Worm (Caenorhabditis elegans) whole organism, mixed stage, embryonic: ENCODE data around the gene F53F1.2.

Source experiments
- M03D4.4 ChIP-seq: sonication (generic microtip); optimal IDR thresholded peaks from 2 replicates; lab custom pipeline; 2017; ENCODE audit warnings: mild to moderate bottlenecking, missing genetic modification characterization, missing compliant biosample characterization
- bed-3 ChIP-seq: fragments of 200-800 bp; sonication (Bioruptor generic); optimal IDR thresholded peaks from 3 replicates; lab custom pipeline; 2018; ENCODE audit warnings: mild to moderate bottlenecking, missing genetic modification characterization, moderate library complexity, missing compliant biosample characterization
- blmp-1 ChIP-seq: fragments of 150-350 bp; optimal IDR thresholded peaks from 2 replicates; lab custom pipeline; 2014; ENCODE audit warnings: missing biosample characterization, missing genetic modification characterization
- ceh-39 ChIP-seq: fragments of 150-350 bp; optimal IDR thresholded peaks from 2 replicates; lab custom pipeline; 2014; ENCODE audit warnings: missing biosample characterization, missing genetic modification characterization
- ceh-43 ChIP-seq: fragments of 200-800 bp; sonication (Bioruptor generic); optimal IDR thresholded peaks from 2 replicates; lab custom pipeline; 2018; ENCODE audit warnings: mild to moderate bottlenecking, missing genetic modification characterization, moderate library complexity, missing compliant biosample characterization
- ceh-83 ChIP-seq: fragments of 200-800 bp; sonication (Bioruptor generic); optimal IDR thresholded peaks from 2 replicates; lab custom pipeline; 2018; ENCODE audit warnings: mild to moderate bottlenecking, missing genetic modification characterization, missing compliant biosample characterization
- ces-1 ChIP-seq: fragments of 150-350 bp; optimal IDR thresholded peaks from 2 replicates; lab custom pipeline; 2014; ENCODE audit warnings: missing biosample characterization, missing genetic modification reagents, missing genetic modification characterization
- cnd-1 ChIP-seq: fragments of 200-800 bp; sonication (Bioruptor generic); optimal IDR thresholded peaks from 2 replicates; lab custom pipeline; 2018; ENCODE audit warnings: mild to moderate bottlenecking, missing genetic modification characterization, missing compliant biosample characterization
- drap-1 ChIP-seq: fragments of 200-800 bp; sonication (Bioruptor generic); optimal IDR thresholded peaks from 3 replicates; lab custom pipeline; 2018; ENCODE audit warnings: mild to moderate bottlenecking, missing genetic modification characterization, missing compliant biosample characterization
- elt-1 ChIP-seq: sonication (generic microtip); optimal IDR thresholded peaks from 2 replicates; lab custom pipeline; 2017; ENCODE audit warnings: missing genetic modification characterization, mild to moderate bottlenecking, missing compliant biosample characterization, antibody characterized with exemption, moderate library complexity, borderline replicate concordance; ENCODE audit not compliant: insufficient read depth
- elt-3 ChIP-seq: fragments of 150-350 bp; optimal IDR thresholded peaks from 2 replicates; lab custom pipeline; 2014; ENCODE audit warnings: missing biosample characterization, missing genetic modification characterization
- flh-1 ChIP-seq: fragments of 200-800 bp; sonication (Bioruptor generic); optimal IDR thresholded peaks from 2 replicates; lab custom pipeline; 2018; ENCODE audit warnings: mild to moderate bottlenecking, missing genetic modification characterization, moderate library complexity, missing compliant biosample characterization
- ham-2 ChIP-seq: fragments of 200-800 bp; sonication (Bioruptor generic); optimal IDR thresholded peaks from 2 replicates; lab custom pipeline; 2018; ENCODE audit warnings: mild to moderate bottlenecking, missing genetic modification characterization, missing compliant biosample characterization
- hlh-1 ChIP-seq: fragments of 150-350 bp; optimal IDR thresholded peaks from 2 replicates; lab custom pipeline; 2014; ENCODE audit warnings: missing biosample characterization, missing genetic modification reagents, missing genetic modification characterization
- lin-13 ChIP-seq: fragments of 150-350 bp; optimal IDR thresholded peaks from 2 replicates; lab custom pipeline; 2014; ENCODE audit warnings: missing biosample characterization, missing genetic modification characterization
- lin-32 ChIP-seq: fragments of 200-800 bp; sonication (Bioruptor generic); optimal IDR thresholded peaks from 2 replicates; lab custom pipeline; 2018; ENCODE audit warnings: mild to moderate bottlenecking, missing genetic modification characterization, missing compliant biosample characterization
- lsy-2 ChIP-seq: fragments of 150-350 bp; optimal IDR thresholded peaks from 2 replicates; lab custom pipeline; 2014; ENCODE audit warnings: missing biosample characterization, missing genetic modification characterization
- mab-5 ChIP-seq: fragments of 150-350 bp; optimal IDR thresholded peaks from 2 replicates; lab custom pipeline; 2014; ENCODE audit warnings: missing biosample characterization, missing genetic modification characterization
- mep-1 ChIP-seq: fragments of 150-350 bp; optimal IDR thresholded peaks from 2 replicates; lab custom pipeline; 2017; ENCODE audit warnings: missing biosample characterization, missing genetic modification reagents, missing genetic modification characterization, inconsistent platforms
- mls-2 ChIP-seq: sonication (generic microtip); optimal IDR thresholded peaks from 2 replicates; lab custom pipeline; 2016; ENCODE audit warnings: mild to moderate bottlenecking, missing genetic modification characterization, moderate library complexity, missing compliant biosample characterization
- nhr-12 ChIP-seq: fragments of 150-350 bp; optimal IDR thresholded peaks from 2 replicates; lab custom pipeline; 2014; ENCODE audit warnings: missing biosample characterization, missing genetic modification characterization
- nhr-2 ChIP-seq: fragments of 150-350 bp; optimal IDR thresholded peaks from 2 replicates; lab custom pipeline; 2014; ENCODE audit warnings: missing biosample characterization, missing genetic modification characterization
- nhr-237 ChIP-seq: fragments of 150-350 bp; optimal IDR thresholded peaks from 2 replicates; lab custom pipeline; 2014; ENCODE audit warnings: missing biosample characterization, missing genetic modification characterization
- nhr-28 ChIP-seq: fragments of 150-350 bp; optimal IDR thresholded peaks from 2 replicates; lab custom pipeline; 2014; ENCODE audit warnings: missing biosample characterization, missing genetic modification characterization
- nhr-76 ChIP-seq: sonication (generic microtip); optimal IDR thresholded peaks from 2 replicates; lab custom pipeline; 2017; ENCODE audit warnings: missing biosample characterization, missing genetic modification characterization
- pha-4 ChIP-seq: fragments of 150-350 bp; optimal IDR thresholded peaks from 2 replicates; lab custom pipeline; 2018; ENCODE audit warnings: missing biosample characterization, missing genetic modification reagents, missing genetic modification characterization
- sem-2 ChIP-seq: fragments of 200-800 bp; sonication (Bioruptor generic); optimal IDR thresholded peaks from 2 replicates; lab custom pipeline; 2018; ENCODE audit warnings: mild to moderate bottlenecking, missing genetic modification characterization, missing compliant biosample characterization
- snpc-4 ChIP-seq: fragments of 150-350 bp; optimal IDR thresholded peaks from 2 replicates; lab custom pipeline; 2014; ENCODE audit warnings: missing biosample characterization, missing genetic modification characterization
- sptf-1 ChIP-seq: sonication (generic microtip); optimal IDR thresholded peaks from 2 replicates; lab custom pipeline; 2017; ENCODE audit warnings: mild to moderate bottlenecking, missing genetic modification characterization, moderate library complexity, missing compliant biosample characterization
- tbx-8 ChIP-seq: fragments of 200-800 bp; sonication (Bioruptor generic); optimal IDR thresholded peaks from 2 replicates; lab custom pipeline; 2018; ENCODE audit warnings: mild to moderate bottlenecking, missing genetic modification characterization, moderate library complexity, missing compliant biosample characterization
- unc-120 ChIP-seq: sonication (generic microtip); optimal IDR thresholded peaks from 2 replicates; lab custom pipeline; 2017; ENCODE audit warnings: missing genetic modification characterization, missing compliant biosample characterization; ENCODE audit not compliant: poor library complexity, severe bottlenecking
- unc-39 ChIP-seq: fragments of 150-350 bp; optimal IDR thresholded peaks from 2 replicates; lab custom pipeline; 2014; ENCODE audit warnings: missing biosample characterization, missing genetic modification characterization
- unc-62 ChIP-seq: fragments of 150-350 bp; optimal IDR thresholded peaks from 2 replicates; lab custom pipeline; 2014; ENCODE audit warnings: missing biosample characterization, missing genetic modification reagents, missing genetic modification characterization
- zip-8 ChIP-seq: fragments of 150-350 bp; optimal IDR thresholded peaks from 2 replicates; lab custom pipeline; 2014; ENCODE audit warnings: missing biosample characterization, missing genetic modification characterization
- ztf-11 ChIP-seq: fragments of 150-350 bp; optimal IDR thresholded peaks from 2 replicates; lab custom pipeline; 2014; ENCODE audit warnings: missing biosample characterization, missing genetic modification characterization

F53F1.2 gene

DNA sequence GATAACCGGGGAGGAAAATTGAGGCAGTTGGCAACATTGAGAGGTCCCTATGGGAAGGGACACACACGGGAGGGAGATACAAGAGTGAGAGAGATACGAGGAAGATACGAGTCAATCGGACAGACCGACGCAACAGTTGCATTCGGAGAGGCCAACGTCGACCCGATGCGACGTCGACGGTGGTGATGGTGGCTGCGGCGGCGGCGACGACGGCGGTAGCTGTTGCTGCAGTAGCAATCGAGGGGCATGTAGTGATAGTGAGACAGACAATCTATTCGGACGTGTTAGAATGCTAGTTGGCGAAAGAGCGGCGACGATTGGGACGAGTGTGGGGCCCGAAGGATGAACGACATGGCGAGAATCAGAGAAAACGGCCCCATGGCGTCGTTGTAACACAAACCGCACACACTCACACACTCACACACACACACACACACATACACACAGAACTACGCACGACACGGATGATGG, 13.2 kb upstream of the F53F1.2 start:
- TF ChIP-seq cnd-1 (tag; lab: Kevin White, UChicago) (peak; percentile 42), unc-62 (GFP tag; lab: Kevin White, UChicago) (peak; percentile 17), M03D4.4 (tag; lab: Kevin White, UChicago) (peak; percentile 52), unc-39 (tag; lab: Kevin White, UChicago) (no peak), snpc-4 (tag; lab: Kevin White, UChicago) (no peak), blmp-1 (tag; lab: Kevin White, UChicago) (no peak), elt-1 (tag; lab: Kevin White, UChicago) (peak; percentile 32), zip-8 (tag; lab: Kevin White, UChicago) (peak; percentile 8), mep-1 (tag; lab: Kevin White, UChicago) (no peak), ceh-83 (no peak), lin-32 (no peak), ceh-39 (tag; lab: Kevin White, UChicago) (no peak), bed-3 (GFP tag; lab: Kevin White, UChicago) (no peak), lin-13 (tag; lab: Kevin White, UChicago) (no peak), tbx-8 (GFP tag; lab: Kevin White, UChicago) (no peak), ztf-11 (tag; lab: Kevin White, UChicago) (no peak), ceh-43 (no peak), nhr-76 (tag; lab: Kevin White, UChicago) (no peak), ces-1 (GFP tag; lab: Kevin White, UChicago) (peak; percentile 12), mls-2 (tag; lab: Kevin White, UChicago) (no peak), drap-1 (GFP tag; lab: Kevin White, UChicago) (peak; percentile 19), unc-120 (tag; lab: Kevin White, UChicago) (peak; percentile 91), nhr-2 (tag; lab: Kevin White, UChicago) (no peak), mab-5 (tag; lab: Kevin White, UChicago) (no peak), nhr-28 (tag; lab: Kevin White, UChicago) (no peak), flh-1 (GFP tag; lab: Kevin White, UChicago) (peak; percentile 39), lsy-2 (no peak), elt-3 (tag; lab: Kevin White, UChicago) (no peak), ham-2 (peak; percentile 61), sem-2 (GFP tag; lab: Kevin White, UChicago) (no peak), hlh-1 (tag; lab: Kevin White, UChicago) (peak; percentile 86), sptf-1 (tag; lab: Kevin White, UChicago) (peak; percentile 46), pha-4 (tag; lab: Kevin White, UChicago) (no peak), nhr-12 (tag; lab: Kevin White, UChicago) (no peak), nhr-237 (no peak)

DNA sequence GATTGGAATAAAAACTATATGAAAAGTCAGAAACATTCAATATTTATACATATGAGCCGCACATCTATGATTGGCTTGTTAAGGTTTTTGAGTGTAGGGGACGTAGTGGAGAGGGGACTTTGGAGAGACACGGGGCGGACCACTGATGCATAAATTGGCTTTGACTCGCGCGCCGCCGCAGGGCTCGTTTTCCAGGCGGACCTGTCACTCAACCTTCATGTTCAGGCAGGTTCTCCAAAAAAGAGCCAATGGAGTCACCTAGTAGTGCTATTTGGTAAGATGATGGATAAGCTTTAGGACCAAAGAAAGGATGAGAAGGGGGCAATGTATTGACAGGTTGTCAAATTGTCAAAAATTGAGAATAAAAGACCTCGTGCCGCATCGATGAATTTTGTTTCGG, 11.6 kb upstream of the F53F1.2 start:
- TF ChIP-seq sptf-1 (tag; lab: Kevin White, UChicago) (peak; percentile 2), unc-62 (GFP tag; lab: Kevin White, UChicago) (peak; percentile 64), ces-1 (GFP tag; lab: Kevin White, UChicago) (peak; percentile 12), ham-2 (no peak)

- TF ChIP-seq pha-4 (tag; lab: Kevin White, UChicago) (no peak), lin-32 (no peak), ceh-39 (tag; lab: Kevin White, UChicago) (no peak), drap-1 (GFP tag; lab: Kevin White, UChicago) (peak; percentile 51), flh-1 (GFP tag; lab: Kevin White, UChicago) (no peak), unc-62 (GFP tag; lab: Kevin White, UChicago) (peak; percentile 15), elt-1 (tag; lab: Kevin White, UChicago) (no peak), unc-39 (tag; lab: Kevin White, UChicago) (no peak), cnd-1 (tag; lab: Kevin White, UChicago) (peak; percentile 49), snpc-4 (tag; lab: Kevin White, UChicago) (no peak), ham-2 (peak; percentile 27), ztf-11 (tag; lab: Kevin White, UChicago) (no peak), M03D4.4 (tag; lab: Kevin White, UChicago) (peak; percentile 66), sem-2 (GFP tag; lab: Kevin White, UChicago) (no peak), bed-3 (GFP tag; lab: Kevin White, UChicago) (no peak), nhr-237 (no peak), nhr-12 (tag; lab: Kevin White, UChicago) (no peak), elt-3 (tag; lab: Kevin White, UChicago) (no peak), ceh-83 (no peak), mep-1 (tag; lab: Kevin White, UChicago) (peak; percentile 55), lin-13 (tag; lab: Kevin White, UChicago) (no peak), mab-5 (tag; lab: Kevin White, UChicago) (no peak), zip-8 (tag; lab: Kevin White, UChicago) (no peak), nhr-28 (tag; lab: Kevin White, UChicago) (no peak), tbx-8 (GFP tag; lab: Kevin White, UChicago) (peak; percentile 45), nhr-76 (tag; lab: Kevin White, UChicago) (no peak), sptf-1 (tag; lab: Kevin White, UChicago) (peak; percentile 81), blmp-1 (tag; lab: Kevin White, UChicago) (no peak), ceh-43 (no peak), lsy-2 (no peak), nhr-2 (tag; lab: Kevin White, UChicago) (peak; percentile 48), ces-1 (GFP tag; lab: Kevin White, UChicago) (peak; percentile 74), hlh-1 (tag; lab: Kevin White, UChicago) (peak; percentile 55), mls-2 (tag; lab: Kevin White, UChicago) (peak; percentile 74), unc-120 (tag; lab: Kevin White, UChicago) (peak; percentile 66)
Measured at ce11 chrV:13396426-13396825, 10.2 kb upstream of the F53F1.2 start.
